Worm (Caenorhabditis elegans): Measurements from ENCODE around the gene srx-39.

Gene srx-39

DNA sequence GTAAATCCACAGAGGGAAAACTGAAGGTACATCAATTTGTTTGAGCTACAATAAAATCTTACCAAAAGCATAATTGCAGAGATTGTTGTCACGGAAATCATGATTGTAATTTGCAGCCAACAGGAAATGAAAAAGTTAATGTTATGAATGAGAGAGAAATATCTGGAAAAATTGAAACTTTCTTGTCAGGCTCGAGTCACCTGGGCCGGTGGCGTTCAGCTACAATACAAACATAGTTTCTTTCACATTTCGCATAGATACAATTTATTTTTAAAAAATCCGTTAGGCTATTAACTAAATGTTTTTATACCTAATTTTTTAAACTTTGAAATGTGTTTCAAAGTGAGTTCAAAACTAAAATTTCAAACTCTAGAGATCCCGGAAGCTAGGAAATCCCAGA is at the start of gene srx-39:
TSS of gene srx-39 (minus strand) at position 101 of the 400 bp plus-strand sequence.
- TF ChIP-seq nhr-12 (tag; optimal IDR thresholded peaks at IDR 0.05) (no peak), ZK546.5 (tag; optimal IDR thresholded peaks at IDR 0.05) (no peak), nhr-21 (tag; optimal IDR thresholded peaks at IDR 0.05) (no peak), alr-1 (tag; optimal IDR thresholded peaks at IDR 0.05) (no peak), mbf-1 (tag; optimal IDR thresholded peaks at IDR 0.05) (no peak), nhr-237 (tag; optimal IDR thresholded peaks at IDR 0.05) (no peak), ceh-16 (tag; optimal IDR thresholded peaks at IDR 0.05) (no peak)

DNA sequence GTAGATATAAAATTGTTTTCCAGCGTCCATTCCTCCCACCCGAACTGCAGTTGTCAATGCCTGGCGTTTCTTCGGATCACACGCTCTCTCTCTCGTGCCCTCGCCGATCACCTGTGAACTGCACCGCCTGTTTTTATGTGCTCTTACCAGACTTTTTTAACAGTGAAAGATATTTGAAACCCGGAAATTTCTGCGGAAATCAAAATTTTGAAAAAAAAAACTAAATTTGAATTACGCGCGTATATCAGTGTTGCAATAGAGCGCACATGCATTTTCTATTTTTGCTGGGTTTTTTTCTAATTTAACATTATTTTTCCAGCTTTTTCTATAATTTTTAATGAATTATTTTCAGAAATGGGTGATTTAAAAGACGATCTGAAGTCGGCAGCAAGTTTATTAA is 46.6 kb upstream of the srx-39 start, which contains the start of gene ttc-37:
TSS of gene ttc-37 (plus strand) at position 349 of the 400 bp plus-strand sequence.
- TF ChIP-seq nhr-11 (tag; optimal IDR thresholded peaks at IDR 0.05) (no peak), nhr-6 (tag; optimal IDR thresholded peaks at IDR 0.05) (no peak), gmeb-1 (tag; optimal IDR thresholded peaks at IDR 0.05) (peak; percentile 99), peb-1 (tag; optimal IDR thresholded peaks at IDR 0.05) (no peak), ama-1 (optimal IDR thresholded peaks at IDR 0.05) (no peak), C34F6.9 (tag; optimal IDR thresholded peaks at IDR 0.05) (peak; percentile 79), fos-1 (tag; optimal IDR thresholded peaks at IDR 0.05) (peak; percentile 17), mab-5 (tag; optimal IDR thresholded peaks at IDR 0.05) (no peak), skn-1 (tag; optimal IDR thresholded peaks at IDR 0.05) (no peak), elt-3 (tag; optimal IDR thresholded peaks at IDR 0.05) (no peak), F13H6.1 (tag; optimal IDR thresholded peaks at IDR 0.05) (peak; percentile 53), nhr-237 (tag; optimal IDR thresholded peaks at IDR 0.05) (no peak), aly-2 (tag; optimal IDR thresholded peaks at IDR 0.05) (no peak), blmp-1 (tag; optimal IDR thresholded peaks at IDR 0.05; ENCODE audit: insufficient read depth) (no peak), unc-55 (GFP tag; optimal IDR thresholded peaks at IDR 0.05) (peak; percentile 89), nhr-25 (tag; optimal IDR thresholded peaks at IDR 0.05) (peak; percentile 36), sem-4 (tag; optimal IDR thresholded peaks at IDR 0.05) (no peak), dmd-4 (tag; optimal IDR thresholded peaks at IDR 0.05) (no peak), snpc-4 (tag; optimal IDR thresholded peaks at IDR 0.05) (no peak), ceh-16 (tag; optimal IDR thresholded peaks at IDR 0.05) (no peak), nhr-77 (tag; optimal IDR thresholded peaks at IDR 0.05) (no peak), Y55F3AM.14 (GFP tag; optimal IDR thresholded peaks at IDR 0.05) (no peak), ZK546.5 (tag; optimal IDR thresholded peaks at IDR 0.05) (no peak), ztf-11 (tag; optimal IDR thresholded peaks at IDR 0.05) (no peak), ztf-4 (tag; optimal IDR thresholded peaks at IDR 0.05) (no peak), crh-2 (tag; optimal IDR thresholded peaks at IDR 0.05) (peak; percentile 55), R02D3.7 (tag; optimal IDR thresholded peaks at IDR 0.05) (no peak), ztf-1 (GFP tag; conservative IDR thresholded peaks at IDR 0.05) (no peak), unc-62 (GFP tag; optimal IDR thresholded peaks at IDR 0.05) (no peak), nhr-129 (tag; optimal IDR thresholded peaks at IDR 0.05) (peak; percentile 22), unc-39 (tag; optimal IDR thresholded peaks at IDR 0.05) (no peak), lin-11 (tag; optimal IDR thresholded peaks at IDR 0.05) (no peak), zag-1 (tag; optimal IDR thresholded peaks at IDR 0.05) (no peak), sma-3 (GFP tag; optimal IDR thresholded peaks at IDR 0.05) (peak; percentile 54), nhr-12 (tag; optimal IDR thresholded peaks at IDR 0.05) (no peak), mbf-1 (tag; optimal IDR thresholded peaks at IDR 0.05) (no peak), lin-39 (tag; optimal IDR thresholded peaks at IDR 0.05) (no peak), alr-1 (tag; optimal IDR thresholded peaks at IDR 0.05) (no peak), elt-1 (tag; optimal IDR thresholded peaks at IDR 0.05) (no peak), ceh-82 (tag; optimal IDR thresholded peaks at IDR 0.05) (no peak), lsy-2 (tag; optimal IDR thresholded peaks at IDR 0.05) (peak; percentile 33 to 82), egl-27 (tag; optimal IDR thresholded peaks at IDR 0.05) (peak; percentile 13), sma-9 (GFP tag; optimal IDR thresholded peaks at IDR 0.05) (no peak), sma-9 (tag; optimal IDR thresholded peaks at IDR 0.05) (no peak), nhr-23 (tag; optimal IDR thresholded peaks at IDR 0.05) (no peak), lin-13 (GFP tag; optimal IDR thresholded peaks at IDR 0.05) (peak; percentile 6), nhr-10 (tag; optimal IDR thresholded peaks at IDR 0.05) (no peak), nhr-21 (tag; optimal IDR thresholded peaks at IDR 0.05) (no peak), mdl-1 (tag; optimal IDR thresholded peaks at IDR 0.05) (no peak)
